Worm (Caenorhabditis elegans) whole organism, L4 larva: Measurements from ENCODE around the gene srx-96.

Experiments
- F44E2.7 ChIP-seq: fragments of 200-800 bp; sonication (Bioruptor generic); IDR thresholded peaks from 2 replicates; pipeline ENCODE4 v2.1.2; 2022; ENCODE audit warnings: missing genetic modification characterization, missing compliant biosample characterization
- F49E8.2 ChIP-seq: sonication (generic microtip); optimal IDR thresholded peaks from 2 replicates; lab custom pipeline; 2016; ENCODE audit warnings: missing compliant biosample characterization, mild to moderate bottlenecking, missing genetic modification characterization, borderline replicate concordance
- Y48G9A.11 ChIP-seq: fragments of 200-800 bp; sonication (Bioruptor generic); IDR thresholded peaks from 2 replicates; pipeline ENCODE4 v1.3.6; 2022; ENCODE audit warnings: missing genetic modification reagents, missing genetic modification characterization, missing compliant biosample characterization
- ZK546.5 ChIP-seq, 2 experiments: sonication (generic microtip); optimal IDR thresholded peaks; 2 replicates each; lab custom pipeline; 2017; ENCODE audit warnings: missing biosample characterization in 2 of 2, missing genetic modification characterization in 2 of 2
- aha-1 ChIP-seq: fragments of 150-350 bp; peaks from one replicate; lab custom pipeline; 2014; ENCODE audit warnings: missing biosample characterization, missing genetic modification characterization
- ama-1 ChIP-seq: fragments of 150-350 bp; optimal IDR thresholded peaks from 2 replicates; lab custom pipeline; 2014; ENCODE audit warnings: inconsistent platforms, mixed read lengths
- arid-1 ChIP-seq: fragments of 200-800 bp; sonication (Bioruptor generic); conservative IDR thresholded peaks from 2 replicates; pipeline ENCODE4 v1.3.6; 2022; ENCODE audit warnings: missing genetic modification reagents, missing genetic modification characterization, missing compliant biosample characterization
- mes-2 ChIP-seq: sonication (generic microtip); optimal IDR thresholded peaks from 2 replicates; lab custom pipeline; 2016; ENCODE audit warnings: missing genotype, mild to moderate bottlenecking, missing genetic modification characterization, missing compliant biosample characterization; ENCODE audit not compliant: poor library complexity, severe bottlenecking
- nhr-11 ChIP-seq: fragments of 150-350 bp; optimal IDR thresholded peaks from 2 replicates; lab custom pipeline; 2014; ENCODE audit warnings: missing biosample characterization, missing genetic modification characterization
- nhr-77 ChIP-seq: fragments of 150-350 bp; optimal IDR thresholded peaks from 2 replicates; lab custom pipeline; 2014; ENCODE audit warnings: missing biosample characterization, missing genetic modification characterization
- spr-3 ChIP-seq: fragments of 200-800 bp; sonication (Bioruptor generic); optimal IDR thresholded peaks from 2 replicates; lab custom pipeline; 2018; ENCODE audit warnings: mild to moderate bottlenecking, missing genetic modification characterization, missing compliant biosample characterization
- vab-7 ChIP-seq: fragments of 200-800 bp; sonication (Bioruptor generic); IDR thresholded peaks from 2 replicates; pipeline ENCODE4 v1.3.6; 2022; ENCODE audit warnings: missing genetic modification reagents, missing genetic modification characterization, missing compliant biosample characterization

- TF ChIP-seq spr-3 (no peak), Y48G9A.11 (GFP tag; lab: Robert Waterston, UW) (no peak), nhr-11 (no peak), vab-7 (GFP tag; lab: Robert Waterston, UW) (no peak), ZK546.5 (tag; optimal IDR thresholded peaks at IDR 0.05; lab: Kevin White, UChicago) (no peak), arid-1 (GFP tag; lab: Robert Waterston, UW) (no peak), F49E8.2 (no peak), F44E2.7 (GFP tag; lab: Robert Waterston, UW) (no peak), nhr-77 (tag; lab: Kevin White, UChicago) (no peak), mes-2 (tag; lab: Kevin White, UChicago) (peak; percentile 67), aha-1 (no peak), ama-1 (no peak)
Observed at ce11 chrV:13757349-13757748, 46.2 kb downstream of the srx-96 start.
